Fruit fly (Drosophila melanogaster) whole organism, embryonic: ENCODE data around the gene CG7402.
A peak's percentile ranks its signal among the peaks of the same experiment; 100 is the strongest.

Experiments used
- Atf6 ChIP-seq: fragments of 200-800 bp; sonication (Bioruptor generic); IDR thresholded peaks from 2 replicates; pipeline ENCODE4 v1.3.6; 2022; ENCODE audit warnings: missing biosample characterization, missing genetic modification characterization
- Bgb ChIP-seq: fragments of 200-800 bp; sonication (Bioruptor generic); IDR thresholded peaks from 2 replicates; pipeline ENCODE4 v1.3.6; 2022; ENCODE audit warnings: missing biosample characterization, missing genetic modification characterization; ENCODE audit not compliant: partially characterized antibody
- BtbVII ChIP-seq: fragments of 200-800 bp; sonication (Bioruptor generic); optimal IDR thresholded peaks from 3 replicates; lab custom pipeline; 2017; ENCODE audit warnings: missing biosample characterization, mild to moderate bottlenecking, missing genetic modification characterization
- CG10147 ChIP-seq: fragments of 200-800 bp; sonication (Bioruptor generic); optimal IDR thresholded peaks from 2 replicates; lab custom pipeline; 2019; ENCODE audit warnings: missing biosample characterization, mild to moderate bottlenecking, missing genetic modification characterization, moderate library complexity
- CG10543 ChIP-seq: fragments of 200-800 bp; sonication (Bioruptor generic); optimal IDR thresholded peaks from 3 replicates; lab custom pipeline; 2017; ENCODE audit warnings: missing biosample characterization, mild to moderate bottlenecking, missing genetic modification characterization, moderate library complexity
- CG11456 ChIP-seq: fragments of 200-800 bp; sonication (Bioruptor generic); IDR thresholded peaks from 3 replicates; pipeline ENCODE4 v1.3.6; 2022; ENCODE audit warnings: missing biosample characterization, missing genetic modification characterization
- CG13296 ChIP-seq: fragments of 200-800 bp; sonication (Bioruptor generic); optimal IDR thresholded peaks from 3 replicates; lab custom pipeline; 2018; ENCODE audit warnings: missing biosample characterization, mild to moderate bottlenecking, missing genetic modification characterization
- CG15514 ChIP-seq: fragments of 200-800 bp; sonication (Bioruptor generic); optimal IDR thresholded peaks from 3 replicates; lab custom pipeline; 2017; ENCODE audit warnings: missing biosample characterization, missing genetic modification characterization, mild to moderate bottlenecking, moderate library complexity, missing genetic modification reagents
- CG17612 ChIP-seq: fragments of 200-800 bp; sonication (Bioruptor generic); IDR thresholded peaks from 2 replicates; pipeline ENCODE4 v1.3.6; 2022; ENCODE audit warnings: missing biosample characterization, missing genetic modification characterization
- CG17802 ChIP-seq: fragments of 200-800 bp; sonication (Bioruptor generic); optimal IDR thresholded peaks from 2 replicates; lab custom pipeline; 2018; ENCODE audit warnings: missing biosample characterization, mild to moderate bottlenecking, missing genetic modification characterization, moderate library complexity
- CG18476 ChIP-seq: fragments of 200-800 bp; sonication (Bioruptor generic); optimal IDR thresholded peaks from 2 replicates; lab custom pipeline; 2016; ENCODE audit warnings: missing biosample characterization, mild to moderate bottlenecking, missing genetic modification characterization
- CG18764 ChIP-seq: fragments of 200-800 bp; sonication (Bioruptor generic); optimal IDR thresholded peaks from 3 replicates; lab custom pipeline; 2016; ENCODE audit warnings: missing biosample characterization, missing genetic modification characterization
- CG2199 ChIP-seq: fragments of 200-800 bp; sonication (Bioruptor generic); IDR thresholded peaks from 3 replicates; pipeline ENCODE4 v1.3.6; 2022; ENCODE audit warnings: missing biosample characterization, missing genetic modification characterization
- CG31365 ChIP-seq: fragments of 200-800 bp; sonication (Bioruptor generic); optimal IDR thresholded peaks from 2 replicates; lab custom pipeline; 2018; ENCODE audit warnings: missing biosample characterization, mild to moderate bottlenecking, missing genetic modification characterization
- CG31388 ChIP-seq: fragments of 200-800 bp; sonication (Bioruptor generic); optimal IDR thresholded peaks from 2 replicates; lab custom pipeline; 2016; ENCODE audit warnings: missing biosample characterization, missing genetic modification characterization
- CG32532 ChIP-seq: fragments of 200-800 bp; sonication (Bioruptor generic); IDR thresholded peaks from 2 replicates; pipeline ENCODE4 v1.3.6; 2022; ENCODE audit warnings: missing biosample characterization, missing genetic modification characterization
- CG34422 ChIP-seq: fragments of 200-800 bp; sonication (Bioruptor generic); IDR thresholded peaks from 3 replicates; pipeline ENCODE4 v1.3.6; 2022; ENCODE audit warnings: missing biosample characterization, missing genetic modification characterization
- CG4854 ChIP-seq: fragments of 200-800 bp; sonication (Bioruptor generic); optimal IDR thresholded peaks from 2 replicates; lab custom pipeline; 2016; ENCODE audit warnings: missing biosample characterization, missing genetic modification characterization, inconsistent platforms
- CG6175 ChIP-seq: fragments of 200-800 bp; sonication (Bioruptor generic); IDR thresholded peaks from 3 replicates; pipeline ENCODE4 v1.3.6; 2022; ENCODE audit warnings: missing biosample characterization, missing genetic modification characterization
- CG7745 ChIP-seq: fragments of 200-800 bp; sonication (Bioruptor generic); optimal IDR thresholded peaks from 2 replicates; lab custom pipeline; 2018; ENCODE audit warnings: missing biosample characterization, mild to moderate bottlenecking, missing genetic modification characterization, moderate library complexity
- Hr51 ChIP-seq, 2 experiments: fragments of 200-800 bp; sonication (Bioruptor generic); optimal IDR thresholded peaks; 2 replicates in 1 of 2; 3 replicates in 1 of 2; lab custom pipeline; 2016 to 2018; ENCODE audit warnings: missing biosample characterization in 2 of 2, missing genetic modification characterization in 2 of 2, mild to moderate bottlenecking in 1 of 2, moderate library complexity in 1 of 2
- Lim3 ChIP-seq: fragments of 200-800 bp; sonication (Bioruptor generic); IDR thresholded peaks from 2 replicates; pipeline ENCODE4 v1.3.6; 2022; ENCODE audit warnings: missing biosample characterization, missing genetic modification characterization
- MBD-R2 ChIP-seq: fragments of 200-800 bp; sonication (Bioruptor generic); IDR thresholded peaks from 2 replicates; pipeline ENCODE4 v1.3.6; 2022; ENCODE audit warnings: missing biosample characterization, missing genetic modification characterization
- Myb ChIP-seq: fragments of 200-800 bp; sonication (Bioruptor generic); optimal IDR thresholded peaks from 2 replicates; lab custom pipeline; 2016; ENCODE audit warnings: missing biosample characterization, missing genetic modification characterization
- Oli ChIP-seq: fragments of 200-800 bp; sonication (Bioruptor generic); optimal IDR thresholded peaks from 2 replicates; lab custom pipeline; 2018; ENCODE audit warnings: missing biosample characterization, mild to moderate bottlenecking, missing genetic modification characterization, moderate library complexity
- PHDP ChIP-seq: fragments of 200-800 bp; sonication (Bioruptor generic); optimal IDR thresholded peaks from 3 replicates; lab custom pipeline; 2018; ENCODE audit warnings: missing biosample characterization, mild to moderate bottlenecking, missing genetic modification characterization, moderate library complexity
- Rx ChIP-seq: fragments of 200-800 bp; sonication (Bioruptor generic); IDR thresholded peaks from 2 replicates; pipeline ENCODE4 v1.3.6; 2022; ENCODE audit warnings: missing biosample characterization, missing genetic modification characterization
- Sry-δ ChIP-seq: fragments of 200-800 bp; sonication (Bioruptor generic); optimal IDR thresholded peaks from 2 replicates; lab custom pipeline; 2016; ENCODE audit warnings: missing biosample characterization, missing genetic modification characterization
- Trl ChIP-seq, 3 experiments: fragments of >200 bp in 2 of 3; fragments of 200-800 bp in 1 of 3; sonication (Bioruptor generic) in 1 of 3; optimal IDR thresholded peaks; 2 replicates in 1 of 3; 3 replicates in 2 of 3; lab custom pipeline; 2016 to 2017; ENCODE audit warnings: missing biosample characterization in 1 of 3, missing genetic modification characterization in 1 of 3
- ac ChIP-seq: fragments of 200-800 bp; sonication (Bioruptor generic); optimal IDR thresholded peaks from 3 replicates; lab custom pipeline; 2017; ENCODE audit warnings: missing biosample characterization, mild to moderate bottlenecking, missing genetic modification characterization
- amos ChIP-seq: fragments of 200-800 bp; sonication (Bioruptor generic); IDR thresholded peaks from 2 replicates; pipeline ENCODE4 v1.3.6; 2022; ENCODE audit warnings: missing biosample characterization, missing genetic modification characterization; ENCODE audit not compliant: partially characterized antibody
- crol ChIP-seq: fragments of 200-800 bp; sonication (Bioruptor generic); IDR thresholded peaks from 2 replicates; pipeline ENCODE4 v1.3.6; 2022; ENCODE audit warnings: missing biosample characterization, missing genetic modification characterization
- eve ChIP-seq, 2 experiments: fragments of >200 bp; optimal IDR thresholded peaks; 2 replicates each; lab custom pipeline; 2017; ENCODE audit warnings: missing biosample characterization in 2 of 2, missing genetic modification characterization in 2 of 2
- exex ChIP-seq: fragments of 200-800 bp; sonication (Bioruptor generic); optimal IDR thresholded peaks from 4 replicates; lab custom pipeline; 2018; ENCODE audit warnings: missing biosample characterization, mild to moderate bottlenecking, missing genetic modification characterization, moderate library complexity
- ftz-f1 ChIP-seq: fragments of 200-800 bp; sonication (Bioruptor generic); optimal IDR thresholded peaks from 2 replicates; lab custom pipeline; 2016; ENCODE audit warnings: missing biosample characterization, missing genetic modification characterization
- gcm ChIP-seq: fragments of 200-800 bp; sonication (Bioruptor generic); optimal IDR thresholded peaks from 2 replicates; lab custom pipeline; 2019; ENCODE audit warnings: missing biosample characterization, mild to moderate bottlenecking, missing genetic modification characterization, moderate library complexity
- hbn ChIP-seq: fragments of 200-800 bp; sonication (Bioruptor generic); IDR thresholded peaks from 2 replicates; pipeline ENCODE4 v1.3.6; 2022; ENCODE audit warnings: missing biosample characterization, missing genetic modification characterization; ENCODE audit not compliant: partially characterized antibody
- knrl ChIP-seq: fragments of 200-800 bp; sonication (Bioruptor generic); IDR thresholded peaks from 3 replicates; pipeline ENCODE4 v1.3.6; 2022; ENCODE audit warnings: missing biosample characterization, missing genetic modification characterization; ENCODE audit not compliant: partially characterized antibody
- lilli ChIP-seq: fragments of 200-800 bp; sonication (Bioruptor generic); optimal IDR thresholded peaks from 3 replicates; lab custom pipeline; 2016; ENCODE audit warnings: missing biosample characterization, missing genetic modification characterization
- lmd ChIP-seq: fragments of 200-800 bp; sonication (Bioruptor generic); IDR thresholded peaks from 2 replicates; pipeline ENCODE4 v1.3.6; 2022; ENCODE audit warnings: missing biosample characterization, missing genetic modification characterization
- nmo ChIP-seq: fragments of 200-800 bp; sonication (Bioruptor generic); optimal IDR thresholded peaks from 2 replicates; lab custom pipeline; 2018; ENCODE audit warnings: missing biosample characterization, mild to moderate bottlenecking, missing genetic modification characterization, moderate library complexity
- odd ChIP-seq: fragments of 200-800 bp; sonication (Bioruptor generic); optimal IDR thresholded peaks from 2 replicates; lab custom pipeline; 2017; ENCODE audit warnings: missing biosample characterization, mild to moderate bottlenecking, missing genetic modification characterization
- prd ChIP-seq, 3 experiments: fragments of >200 bp in 2 of 3; fragments of 200-800 bp in 1 of 3; sonication (Bioruptor generic) in 1 of 3; optimal IDR thresholded peaks in 2 of 3; IDR thresholded peaks in 1 of 3; 2 replicates in 2 of 3; 3 replicates in 1 of 3; pipeline versions ENCODE4 v1.3.6 to Lab custom; 2017 to 2022; ENCODE audit warnings: missing biosample characterization in 1 of 3, missing genetic modification characterization in 1 of 3
- pros ChIP-seq: fragments of 200-800 bp; sonication (Bioruptor generic); optimal IDR thresholded peaks from 3 replicates; lab custom pipeline; 2019; ENCODE audit warnings: missing biosample characterization, mild to moderate bottlenecking, missing genetic modification characterization, moderate library complexity
- repo ChIP-seq: fragments of 200-800 bp; sonication (Bioruptor generic); optimal IDR thresholded peaks from 2 replicates; lab custom pipeline; 2016; ENCODE audit warnings: missing biosample characterization, missing genetic modification characterization
- trh ChIP-seq: fragments of 200-800 bp; sonication (Bioruptor generic); optimal IDR thresholded peaks from 2 replicates; lab custom pipeline; 2016; ENCODE audit warnings: missing biosample characterization, missing genetic modification characterization
- vfl ChIP-seq: fragments of 200-800 bp; sonication (Bioruptor generic); optimal IDR thresholded peaks from 2 replicates; lab custom pipeline; 2016; ENCODE audit warnings: missing biosample characterization, missing genetic modification characterization
- zfh1 ChIP-seq: fragments of 200-800 bp; sonication (Bioruptor generic); IDR thresholded peaks from 3 replicates; pipeline ENCODE4 v1.3.6; 2022; ENCODE audit warnings: missing biosample characterization, missing genetic modification characterization

CG7402 gene

dm6 chr3L:17841085-17841606, 46.4 kb upstream of the CG7402 start, which contains the start of gene CG5577 (continued):
- TF ChIP-seq CG13296 (peak; percentile 55), BtbVII (GFP tag; lab: Kevin White, UChicago) (peak; percentile 7), Bgb (GFP tag; lab: Robert Waterston, UW) (peak; percentile 74), lilli (GFP tag; lab: Kevin White, UChicago) (peak; percentile 30), CG17612 (GFP tag; lab: Robert Waterston, UW) (no peak), CG31365 (no peak), ftz-f1 (GFP tag; lab: Kevin White, UChicago) (peak; percentile 98), CG34422 (GFP tag; lab: Robert Waterston, UW) (peak; percentile 41; the same call in 1 of the 3 replicates), CG6175 (GFP tag; lab: Robert Waterston, UW) (peak; percentile 97), Oli (tag; lab: Kevin White, UChicago) (no peak), PHDP (tag; lab: Kevin White, UChicago) (no peak), CG10543 (GFP tag; lab: Kevin White, UChicago) (peak; percentile 79), hbn (GFP tag; lab: Robert Waterston, UW) (peak; percentile 40; the same call in 1 of the 2 replicates), knrl (peak; percentile 56; the same call in 2 of the 3 replicates), Trl (optimal IDR thresholded peaks at IDR 0.05; lab: Kevin White, UChicago) (peak; percentile 38 to 75), Trl (GFP tag; optimal IDR thresholded peaks at IDR 0.05; lab: Kevin White, UChicago) (peak; percentile 9), crol (GFP tag; lab: Robert Waterston, UW) (peak; percentile 28; the same call in 1 of the 2 replicates), Sry-δ (GFP tag; lab: Kevin White, UChicago) (peak; percentile 8), MBD-R2 (GFP tag; lab: Robert Waterston, UW) (peak; percentile 15; the same call in 1 of the 2 replicates), CG15514 (peak; percentile 56), odd (peak; percentile 10), nmo (no peak), exex (tag; lab: Kevin White, UChicago) (peak; percentile 50), zfh1 (GFP tag; lab: Robert Waterston, UW) (no peak), Atf6 (GFP tag; lab: Robert Waterston, UW) (peak; percentile 20; the same call in 1 of the 2 replicates), ac (GFP tag; lab: Kevin White, UChicago) (no peak), CG17802 (tag; lab: Kevin White, UChicago) (no peak), lmd (GFP tag; lab: Robert Waterston, UW) (peak; percentile 15; the same call in 1 of the 2 replicates), CG18476 (no peak), vfl (GFP tag; lab: Kevin White, UChicago) (no peak), prd (optimal IDR thresholded peaks at IDR 0.05; lab: Kevin White, UChicago) (no peak), prd (GFP tag; IDR thresholded peaks at IDR 0.05; lab: Robert Waterston, UW) (0 out of 3 replicates have a peak, but pooled peaks have one; percentile 35), CG11456 (GFP tag; lab: Robert Waterston, UW) (0 out of 3 replicates have a peak, but pooled peaks have one; percentile 21), gcm (GFP tag; lab: Kevin White, UChicago) (no peak), CG31388 (GFP tag; lab: Kevin White, UChicago) (no peak), amos (GFP tag; lab: Robert Waterston, UW) (peak; percentile 65; the same call in 1 of the 2 replicates), CG7745 (no peak), CG4854 (GFP tag; lab: Kevin White, UChicago) (no peak), CG2199 (GFP tag; lab: Robert Waterston, UW) (no peak), repo (GFP tag; lab: Kevin White, UChicago) (no peak), CG18764 (no peak), Hr51 (GFP tag; optimal IDR thresholded peaks at IDR 0.05; lab: Kevin White, UChicago) (no peak), pros (peak; percentile 38), Myb (GFP tag; lab: Kevin White, UChicago) (peak; percentile 10), Lim3 (GFP tag; lab: Robert Waterston, UW) (no peak), Rx (GFP tag; lab: Robert Waterston, UW) (no peak), CG10147 (no peak), CG32532 (GFP tag; lab: Robert Waterston, UW) (peak; percentile 68), eve (GFP tag; optimal IDR thresholded peaks at IDR 0.05; lab: Kevin White, UChicago) (no peak), trh (GFP tag; lab: Kevin White, UChicago) (no peak)
